Worm (Caenorhabditis elegans): Measurements from ENCODE around the gene Y39H10A.1.

The Y39H10A.1 gene

DNA sequence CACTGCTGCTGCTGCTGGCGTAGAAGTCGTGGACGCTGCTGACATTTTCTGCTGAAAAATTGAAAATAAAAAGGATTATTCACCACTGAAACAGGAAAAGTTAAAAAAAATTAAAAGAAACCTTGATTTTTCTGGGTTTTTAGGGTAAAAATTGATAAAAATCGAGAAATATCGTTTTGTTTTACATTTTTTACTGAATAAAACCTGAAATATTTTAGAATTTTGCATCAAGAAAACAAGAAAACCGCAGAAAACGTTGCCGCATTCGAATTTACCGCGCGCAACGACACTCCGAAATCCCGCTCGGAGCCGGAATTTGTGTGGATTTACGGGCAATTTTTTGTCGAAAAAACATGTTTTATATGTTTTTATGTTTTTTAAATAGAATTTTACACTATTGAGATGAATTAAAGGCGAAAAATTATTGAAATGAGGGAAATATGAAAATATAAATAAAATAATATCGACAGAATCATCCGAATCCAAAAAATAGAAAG is 7.5 kb upstream of the Y39H10A.1 start, which contains the start of gene chk-1:
TSS of gene chk-1 (minus strand) at position 51 of the 497 bp plus-strand sequence.
- no peak for TF ChIP-seq fkh-10 (GFP tag; optimal IDR thresholded peaks at IDR 0.05)
- peak; percentile 34 for TF ChIP-seq nfya-1 (tag; optimal IDR thresholded peaks at IDR 0.05)

DNA sequence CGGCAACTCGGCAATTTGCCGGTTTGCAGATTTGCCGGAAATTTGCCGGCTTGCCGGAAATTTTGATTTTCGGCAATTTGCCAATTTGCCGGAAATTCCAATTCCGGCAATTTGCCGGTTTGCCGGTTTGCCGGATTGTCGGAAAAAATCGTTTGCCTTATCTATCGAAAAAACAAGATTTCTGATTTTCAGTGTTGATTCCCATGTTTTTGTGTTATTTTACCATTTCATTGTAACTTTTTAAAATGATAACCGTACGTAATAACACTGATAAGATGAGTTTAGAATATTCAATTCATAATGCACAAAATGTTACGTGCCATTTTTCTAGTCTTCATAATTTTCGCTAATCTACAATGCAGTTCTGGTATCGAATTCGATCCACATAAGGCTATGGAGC is 6.2 kb upstream of the Y39H10A.1 start, which contains the start of gene oac-55:
TSS of gene oac-55 (plus strand) at position 301 of the 400 bp plus-strand sequence.
- TF ChIP-seq tbx-7 (tag; optimal IDR thresholded peaks at IDR 0.05) (no peak), C08G9.2 (tag; optimal IDR thresholded peaks at IDR 0.05) (no peak), elt-4 (tag; optimal IDR thresholded peaks at IDR 0.05) (no peak), ceh-34 (tag; optimal IDR thresholded peaks at IDR 0.05) (no peak), dmd-4 (tag; optimal IDR thresholded peaks at IDR 0.05; ENCODE audit: borderline replicate concordance) (no peak), mec-3 (tag; optimal IDR thresholded peaks at IDR 0.05; ENCODE audit: borderline replicate concordance) (no peak), fkh-10 (GFP tag; optimal IDR thresholded peaks at IDR 0.05) (no peak), fkh-6 (tag; optimal IDR thresholded peaks at IDR 0.05) (no peak), ceh-30 (tag; optimal IDR thresholded peaks at IDR 0.05) (no peak), ama-1 (optimal IDR thresholded peaks at IDR 0.05) (no peak)

DNA sequence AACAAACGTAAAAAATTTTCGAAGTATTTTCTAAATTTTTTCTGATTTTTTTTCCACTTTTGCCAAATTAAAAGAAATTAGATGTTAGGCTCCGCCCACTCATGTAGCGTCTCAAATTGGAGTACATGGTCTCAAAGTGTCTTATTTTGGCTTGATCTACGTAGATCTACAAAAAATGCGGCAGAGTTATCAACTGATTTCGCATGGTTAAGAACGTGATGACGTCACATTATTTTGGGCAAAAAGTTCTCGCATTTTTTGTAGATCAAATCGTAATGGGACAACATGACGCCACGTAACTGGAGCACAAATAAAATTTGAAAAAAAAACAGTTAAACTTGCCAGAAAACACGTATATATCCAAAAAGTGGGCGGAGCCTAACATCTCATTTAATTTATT is 5.2 kb upstream of the Y39H10A.1 start:
- TF ChIP-seq che-1 (tag; optimal IDR thresholded peaks at IDR 0.05) (no peak), ttx-3 (tag; optimal IDR thresholded peaks at IDR 0.05) (no peak), ceh-6 (GFP tag; optimal IDR thresholded peaks at IDR 0.05) (no peak), ceh-19 (GFP tag; optimal IDR thresholded peaks at IDR 0.05) (no peak), unc-86 (tag; optimal IDR thresholded peaks at IDR 0.05) (no peak), ceh-30 (tag; optimal IDR thresholded peaks at IDR 0.05) (no peak), ref-2 (tag; optimal IDR thresholded peaks at IDR 0.05) (no peak), elt-4 (tag; optimal IDR thresholded peaks at IDR 0.05) (no peak), ama-1 (optimal IDR thresholded peaks at IDR 0.05) (no peak), lin-11 (tag; optimal IDR thresholded peaks at IDR 0.05) (no peak), ceh-18 (tag; optimal IDR thresholded peaks at IDR 0.05) (no peak), npax-4 (tag; optimal IDR thresholded peaks at IDR 0.05) (no peak)

DNA sequence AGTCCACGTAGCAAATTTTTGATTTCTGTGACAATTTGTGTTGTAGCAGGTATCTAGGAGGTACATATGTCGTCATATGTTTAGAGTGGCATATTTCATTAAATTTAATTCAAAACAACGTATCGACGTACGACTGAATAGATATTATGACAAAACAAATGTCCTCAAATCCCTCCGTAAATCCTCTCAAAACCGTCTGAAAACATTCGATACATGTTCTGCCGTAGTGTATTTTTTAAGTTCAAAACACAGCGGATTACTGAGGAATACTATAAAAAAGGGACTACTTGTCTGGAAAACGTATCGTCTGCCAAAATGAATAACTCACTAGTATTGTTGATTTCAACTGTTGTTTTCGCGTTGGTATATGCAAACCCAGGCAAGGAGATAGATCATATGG is 1.3 kb downstream of the Y39H10A.1 start, which contains the start of gene R08E5.4:
TSS of gene R08E5.4 (plus strand) at position 301 of the 400 bp plus-strand sequence.
- TF ChIP-seq lin-11 (tag; optimal IDR thresholded peaks at IDR 0.05) (no peak), dve-1 (tag; optimal IDR thresholded peaks at IDR 0.05) (no peak), ztf-16 (tag; optimal IDR thresholded peaks at IDR 0.05) (no peak), pha-2 (tag; optimal IDR thresholded peaks at IDR 0.05) (no peak), unc-55 (GFP tag; optimal IDR thresholded peaks at IDR 0.05) (no peak), ceh-24 (tag; optimal IDR thresholded peaks at IDR 0.05) (no peak), ets-4 (tag; optimal IDR thresholded peaks at IDR 0.05) (no peak), K09A11.1 (tag; optimal IDR thresholded peaks at IDR 0.05; ENCODE audit: insufficient read depth) (no peak), pag-3 (tag; optimal IDR thresholded peaks at IDR 0.05; ENCODE audit: borderline replicate concordance) (no peak), fkh-10 (GFP tag; optimal IDR thresholded peaks at IDR 0.05) (no peak), T23F11.4 (GFP tag; optimal IDR thresholded peaks at IDR 0.05) (no peak)

DNA sequence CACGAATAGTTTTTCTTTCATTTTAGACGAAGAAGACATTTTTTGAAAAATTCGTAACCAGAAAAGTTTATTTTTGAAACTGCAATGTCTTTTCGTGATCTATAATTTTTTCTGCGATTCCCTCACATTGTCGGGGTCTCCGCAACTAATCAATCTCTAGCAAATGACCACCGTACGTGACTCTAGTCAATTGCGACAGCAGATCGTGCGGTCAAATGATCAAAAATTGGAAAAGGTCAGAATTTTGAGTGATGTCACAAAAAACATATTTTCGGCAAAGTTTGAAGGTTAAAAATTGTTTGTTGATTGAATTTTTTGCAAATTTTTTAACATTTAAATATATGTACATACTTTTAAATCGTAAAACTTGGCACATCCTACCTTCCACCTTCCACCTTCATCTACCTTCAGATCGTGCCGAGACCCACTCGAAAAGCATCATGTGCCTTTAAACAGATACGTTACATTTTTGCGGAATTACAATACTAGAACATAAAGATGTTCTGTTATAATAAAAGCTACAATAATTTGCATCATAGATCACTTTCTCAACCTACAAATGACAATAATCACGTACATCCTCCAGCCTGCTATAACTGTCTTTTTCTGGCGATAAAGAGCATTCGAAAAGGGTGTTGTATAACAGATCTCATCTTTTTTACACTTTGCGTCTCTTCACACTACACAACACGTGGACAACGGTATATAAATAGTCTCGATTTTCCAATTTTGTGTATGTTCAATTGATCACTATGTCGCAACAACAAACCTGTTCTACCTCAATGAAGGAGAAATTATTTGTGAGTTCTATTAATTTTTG is 4.6 kb downstream of the Y39H10A.1 start, which contains the start of the genes R08E5.1 and rips-1:
TSS of gene R08E5.1 (minus strand) at position 82 of the 820 bp plus-strand sequence.
TSS of gene rips-1 (plus strand) at position 585 of the 820 bp plus-strand sequence.
- TF ChIP-seq unc-42 (tag; optimal IDR thresholded peaks at IDR 0.05) = no peak
- TF ChIP-seq hlh-13 (GFP tag; optimal IDR thresholded peaks at IDR 0.05) = no peak
- no peak for TF ChIP-seq pha-2 (tag; optimal IDR thresholded peaks at IDR 0.05)
- TF ChIP-seq ceh-31 (tag; optimal IDR thresholded peaks at IDR 0.05) = no peak
- TF ChIP-seq K09A11.1 (tag; optimal IDR thresholded peaks at IDR 0.05; ENCODE audit: insufficient read depth) = no peak
- TF ChIP-seq pag-3 (tag; optimal IDR thresholded peaks at IDR 0.05; ENCODE audit: borderline replicate concordance) = no peak
